Fruit fly (Drosophila melanogaster): Measurements from ENCODE around the gene mib2.

dm6 chr2L:19063090-19063692 is 28.9 kb downstream of the mib2 start, which contains the start of gene Dus4:
- TF ChIP-seq Sin3A (optimal IDR thresholded peaks at IDR 0.05), result no peak
- no peak for TF ChIP-seq ttk (optimal IDR thresholded peaks at IDR 0.05)
- TF ChIP-seq psq (optimal IDR thresholded peaks at IDR 0.05), result no peak
- no peak for TF ChIP-seq h (optimal IDR thresholded peaks at IDR 0.05)
